Fruit fly (Drosophila melanogaster): ENCODE measurements around the gene PIG-H.

Gene PIG-H

DNA sequence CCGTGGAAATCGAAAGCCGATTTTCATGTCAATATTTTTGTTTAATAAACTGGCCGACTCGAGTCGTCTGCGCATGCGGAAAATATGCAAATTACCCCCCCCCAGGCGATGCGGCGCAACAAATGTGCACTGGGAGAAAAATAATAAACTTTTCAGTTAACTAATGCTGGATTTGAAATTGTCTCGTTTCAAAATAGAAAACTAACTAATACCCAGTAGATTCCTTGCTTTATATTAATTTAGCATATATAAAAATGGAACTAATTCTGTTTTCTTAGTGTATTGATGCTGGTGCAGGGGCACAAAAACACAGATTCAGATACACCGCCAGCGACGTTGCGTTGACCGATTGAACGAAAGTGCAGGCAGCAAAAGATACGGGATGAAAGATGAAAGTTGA is 38.3 kb downstream of the PIG-H start (continued):
- no peak for TF ChIP-seq fd102C (GFP tag; optimal IDR thresholded peaks at IDR 0.05)
- no peak for TF ChIP-seq Rfx (GFP tag; IDR thresholded peaks at IDR 0.05)
- TF ChIP-seq hth (optimal IDR thresholded peaks at IDR 0.05): no peak
- TF ChIP-seq pfk (GFP tag; optimal IDR thresholded peaks at IDR 0.05): no peak
- TF ChIP-seq B-H2 (GFP tag; optimal IDR thresholded peaks at IDR 0.05): no peak
- peak; percentile 11 for TF ChIP-seq az2 (GFP tag; optimal IDR thresholded peaks at IDR 0.05)
- peak; percentile 7; the same call in 1 of the 2 replicates for TF ChIP-seq E2f1 (GFP tag; IDR thresholded peaks at IDR 0.05)
- no peak for TF ChIP-seq CG8765 (GFP tag; IDR thresholded peaks at IDR 0.05)
- no peak for TF ChIP-seq HHEX (GFP tag; optimal IDR thresholded peaks at IDR 0.05)
- TF ChIP-seq dati (GFP tag; IDR thresholded peaks at IDR 0.05): no peak
- TF ChIP-seq CG4282 (GFP tag; optimal IDR thresholded peaks at IDR 0.05): no peak
- no peak for TF ChIP-seq CG6175 (GFP tag; IDR thresholded peaks at IDR 0.05)
- TF ChIP-seq CG9876 (GFP tag; optimal IDR thresholded peaks at IDR 0.05): no peak
- no peak for TF ChIP-seq Oli (tag; optimal IDR thresholded peaks at IDR 0.05)
- no peak for TF ChIP-seq Mrtf (GFP tag; IDR thresholded peaks at IDR 0.05)
- TF ChIP-seq Lhr (GFP tag; optimal IDR thresholded peaks at IDR 0.05): no peak
- TF ChIP-seq pb (GFP tag; optimal IDR thresholded peaks at IDR 0.05): no peak
- no peak for TF ChIP-seq ems (GFP tag; optimal IDR thresholded peaks at IDR 0.05)
- TF ChIP-seq chm (GFP tag; IDR thresholded peaks at IDR 0.05): no peak
- TF ChIP-seq nom (GFP tag; optimal IDR thresholded peaks at IDR 0.05): no peak
- no peak for TF ChIP-seq CoRest (tag; optimal IDR thresholded peaks at IDR 0.05)
- no peak for TF ChIP-seq CG9817 (tag; optimal IDR thresholded peaks at IDR 0.05)
- TF ChIP-seq wdn (GFP tag; IDR thresholded peaks at IDR 0.05): no peak
- TF ChIP-seq Hr39 (optimal IDR thresholded peaks at IDR 0.05): no peak
- TF ChIP-seq emc (GFP tag; optimal IDR thresholded peaks at IDR 0.05): no peak
- TF ChIP-seq Lim3 (GFP tag; IDR thresholded peaks at IDR 0.05): no peak
- TF ChIP-seq NfI (GFP tag; optimal IDR thresholded peaks at IDR 0.05): no peak
- no peak for TF ChIP-seq hb (GFP tag; IDR thresholded peaks at IDR 0.05; ENCODE audit: partially characterized antibody)
- TF ChIP-seq Med (GFP tag): no peak
- no peak for TF ChIP-seq CG3847 (GFP tag; IDR thresholded peaks at IDR 0.05)
- no peak for TF ChIP-seq Dp (GFP tag; optimal IDR thresholded peaks at IDR 0.05)
- TF ChIP-seq eyg (GFP tag; optimal IDR thresholded peaks at IDR 0.05): no peak
- no peak for TF ChIP-seq CG1792 (GFP tag; optimal IDR thresholded peaks at IDR 0.05)
- TF ChIP-seq CG4730 (GFP tag; IDR thresholded peaks at IDR 0.05): no peak
- no peak for TF ChIP-seq dan (GFP tag; IDR thresholded peaks at IDR 0.05)
- TF ChIP-seq CG1603 (tag; optimal IDR thresholded peaks at IDR 0.05): peak; percentile 45
- TF ChIP-seq Nf-YA (GFP tag; IDR thresholded peaks at IDR 0.05): no peak
- no peak for TF ChIP-seq org-1 (GFP tag; optimal IDR thresholded peaks at IDR 0.05)
- no peak for TF ChIP-seq CG3281 (GFP tag; optimal IDR thresholded peaks at IDR 0.05)
- no peak for TF ChIP-seq CG30020 (tag; optimal IDR thresholded peaks at IDR 0.05)
- TF ChIP-seq Rx (GFP tag; IDR thresholded peaks at IDR 0.05): peak; percentile 36; the same call in 1 of the 2 replicates
- TF ChIP-seq bsh (GFP tag; optimal IDR thresholded peaks at IDR 0.05): peak in 1 of 2 experiments; percentile 51
- no peak for TF ChIP-seq Ets97D (GFP tag; optimal IDR thresholded peaks at IDR 0.05)
- no peak for TF ChIP-seq BtbVII (GFP tag; optimal IDR thresholded peaks at IDR 0.05)
- TF ChIP-seq CG15073 (GFP tag; optimal IDR thresholded peaks at IDR 0.05): no peak
- no peak for TF ChIP-seq trh (GFP tag; optimal IDR thresholded peaks at IDR 0.05)
- TF ChIP-seq CG17361 (GFP tag; IDR thresholded peaks at IDR 0.05): peak; percentile 23; the same call in 1 of the 3 replicates
- no peak for TF ChIP-seq CG14441 (GFP tag; IDR thresholded peaks at IDR 0.05)
- TF ChIP-seq C15 (GFP tag; IDR thresholded peaks at IDR 0.05): no peak
- no peak for TF ChIP-seq jumu (GFP tag; optimal IDR thresholded peaks at IDR 0.05)
- peak; percentile 3 for TF ChIP-seq CG7839 (tag; optimal IDR thresholded peaks at IDR 0.05)
- no peak for TF ChIP-seq HmgD (GFP tag; optimal IDR thresholded peaks at IDR 0.05)
- TF ChIP-seq Xrp1 (GFP tag; IDR thresholded peaks at IDR 0.05): peak; percentile 47; the same call in 1 of the 2 replicates

Data from whole organism, embryonic.